Worm (Caenorhabditis elegans): ENCODE results near the gene C25E10.7.

Gene C25E10.7

DNA sequence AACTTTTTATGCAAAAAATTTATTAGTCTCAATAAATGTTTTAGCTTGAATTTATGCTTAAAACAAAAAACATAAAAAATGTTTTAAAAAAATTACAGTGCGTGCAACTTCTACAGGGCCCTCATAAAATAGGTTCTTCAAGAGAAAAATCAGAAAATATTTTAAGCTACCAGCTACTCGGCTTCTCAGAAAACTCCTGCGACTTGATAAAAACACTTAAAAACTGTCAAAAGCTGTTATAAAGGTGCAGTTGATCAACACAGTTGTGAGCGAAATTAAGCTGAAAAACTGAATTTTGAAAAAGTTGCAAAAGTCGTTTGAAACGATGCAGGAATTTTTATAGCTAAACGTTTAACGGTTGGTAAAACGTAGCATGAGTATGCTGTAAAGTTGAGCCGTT lies 37.8 kb upstream of the C25E10.7 start:
- TF ChIP-seq ztf-23 (GFP tag; IDR thresholded peaks at IDR 0.05) (0 out of 2 replicates have a peak, but pooled peaks have one; percentile 7), klf-2 (GFP tag; conservative IDR thresholded peaks at IDR 0.05) (no peak), flt-1 (GFP tag; IDR thresholded peaks at IDR 0.05) (peak; percentile 42; the same call in 1 of the 2 replicates)

ce11 chrV:9085845-9086244 lies 34.8 kb upstream of the C25E10.7 start:
- TF ChIP-seq ztf-29 (GFP tag; IDR thresholded peaks at IDR 0.05) (no peak), cog-1 (tag; optimal IDR thresholded peaks at IDR 0.05) (no peak), ref-1 (GFP tag; conservative IDR thresholded peaks at IDR 0.05) (no peak), med-1 (GFP tag; optimal IDR thresholded peaks at IDR 0.05; ENCODE audit: insufficient read depth) (no peak)

DNA sequence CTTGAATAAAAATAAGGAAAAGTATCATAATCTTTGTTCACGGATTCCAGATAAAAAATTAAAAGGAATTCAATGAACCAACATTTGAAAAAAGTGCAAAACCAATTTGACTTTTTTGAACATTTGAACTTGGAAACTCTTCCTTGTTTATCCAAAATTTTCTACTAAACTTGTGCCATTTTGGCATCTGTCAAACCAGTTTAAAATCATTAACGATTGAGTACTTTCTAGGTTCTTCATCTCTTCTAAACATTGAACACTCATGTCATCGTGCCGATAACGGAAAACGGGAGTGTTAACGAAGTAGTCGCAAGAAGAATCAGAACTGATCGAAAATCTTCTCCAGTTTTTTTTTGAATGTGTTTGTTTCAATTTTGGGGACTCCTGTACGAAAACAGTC lies 33.3 kb upstream of the C25E10.7 start:
- no peak for TF ChIP-seq klf-2 (GFP tag; conservative IDR thresholded peaks at IDR 0.05)
- TF ChIP-seq cog-1 (tag; optimal IDR thresholded peaks at IDR 0.05), result no peak
- TF ChIP-seq tab-1 (GFP tag; IDR thresholded peaks at IDR 0.05), result no peak
- TF ChIP-seq med-1 (GFP tag; optimal IDR thresholded peaks at IDR 0.05; ENCODE audit: insufficient read depth), result no peak
- TF ChIP-seq flt-1 (GFP tag; IDR thresholded peaks at IDR 0.05), result no peak
- no peak for TF ChIP-seq ztf-23 (GFP tag; IDR thresholded peaks at IDR 0.05)
- TF ChIP-seq ref-1 (GFP tag; conservative IDR thresholded peaks at IDR 0.05), result no peak
- TF ChIP-seq T22C8.4 (GFP tag; IDR thresholded peaks at IDR 0.05), result no peak
- TF ChIP-seq ztf-29 (GFP tag; IDR thresholded peaks at IDR 0.05), result no peak

DNA sequence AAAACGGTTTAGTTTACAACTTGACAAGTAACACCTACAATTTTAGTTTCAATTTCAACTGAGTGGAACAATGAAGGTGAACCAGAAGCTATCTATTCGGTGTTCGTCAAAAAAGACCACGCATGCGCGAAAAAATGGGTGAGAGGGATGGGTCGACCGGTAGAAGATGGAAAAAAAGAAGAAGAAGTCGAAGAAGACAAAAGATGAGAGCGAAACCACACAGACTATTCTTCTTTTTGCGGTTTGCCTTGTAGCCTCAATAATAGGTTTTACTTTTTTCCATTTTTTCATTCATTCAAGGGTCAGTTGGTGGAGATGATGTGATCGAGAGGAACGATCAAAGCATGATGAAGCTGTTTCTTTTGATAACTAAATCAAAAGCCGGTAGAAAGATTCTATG lies 31.4 kb upstream of the C25E10.7 start:
- TF ChIP-seq klf-2 (GFP tag; conservative IDR thresholded peaks at IDR 0.05) (no peak), med-1 (GFP tag; optimal IDR thresholded peaks at IDR 0.05; ENCODE audit: insufficient read depth) (no peak), tab-1 (GFP tag; IDR thresholded peaks at IDR 0.05) (no peak), ztf-29 (GFP tag; IDR thresholded peaks at IDR 0.05) (no peak), ref-1 (GFP tag; conservative IDR thresholded peaks at IDR 0.05) (no peak), flt-1 (GFP tag; IDR thresholded peaks at IDR 0.05) (no peak), T22C8.4 (GFP tag; IDR thresholded peaks at IDR 0.05) (no peak), cog-1 (tag; optimal IDR thresholded peaks at IDR 0.05) (no peak), ztf-23 (GFP tag; IDR thresholded peaks at IDR 0.05) (no peak)

- no peak for TF ChIP-seq ref-1 (GFP tag; conservative IDR thresholded peaks at IDR 0.05)
- no peak for TF ChIP-seq ztf-23 (GFP tag; IDR thresholded peaks at IDR 0.05)
- TF ChIP-seq T22C8.4 (GFP tag; IDR thresholded peaks at IDR 0.05), result no peak
- no peak for TF ChIP-seq cog-1 (tag; optimal IDR thresholded peaks at IDR 0.05)
- TF ChIP-seq klf-2 (GFP tag; conservative IDR thresholded peaks at IDR 0.05), result no peak
- no peak for TF ChIP-seq tab-1 (GFP tag; IDR thresholded peaks at IDR 0.05)
- TF ChIP-seq flt-1 (GFP tag; IDR thresholded peaks at IDR 0.05), result no peak
- TF ChIP-seq ztf-29 (GFP tag; IDR thresholded peaks at IDR 0.05), result no peak
- TF ChIP-seq med-1 (GFP tag; optimal IDR thresholded peaks at IDR 0.05; ENCODE audit: insufficient read depth), result no peak
Observed at ce11 chrV:9081410-9081809, 30.4 kb upstream of the C25E10.7 start.

- no peak for TF ChIP-seq tab-1 (GFP tag; IDR thresholded peaks at IDR 0.05)
- TF ChIP-seq ref-1 (GFP tag; conservative IDR thresholded peaks at IDR 0.05), result no peak
- TF ChIP-seq T22C8.4 (GFP tag; IDR thresholded peaks at IDR 0.05), result no peak
- TF ChIP-seq flt-1 (GFP tag; IDR thresholded peaks at IDR 0.05), result no peak
- no peak for TF ChIP-seq klf-2 (GFP tag; conservative IDR thresholded peaks at IDR 0.05)
- no peak for TF ChIP-seq ztf-29 (GFP tag; IDR thresholded peaks at IDR 0.05)
- no peak for TF ChIP-seq ztf-23 (GFP tag; IDR thresholded peaks at IDR 0.05)
- no peak for TF ChIP-seq cog-1 (tag; optimal IDR thresholded peaks at IDR 0.05)
- TF ChIP-seq med-1 (GFP tag; optimal IDR thresholded peaks at IDR 0.05; ENCODE audit: insufficient read depth), result no peak
Observed at ce11 chrV:9079965-9080432, 29.0 kb upstream of the C25E10.7 start.

DNA sequence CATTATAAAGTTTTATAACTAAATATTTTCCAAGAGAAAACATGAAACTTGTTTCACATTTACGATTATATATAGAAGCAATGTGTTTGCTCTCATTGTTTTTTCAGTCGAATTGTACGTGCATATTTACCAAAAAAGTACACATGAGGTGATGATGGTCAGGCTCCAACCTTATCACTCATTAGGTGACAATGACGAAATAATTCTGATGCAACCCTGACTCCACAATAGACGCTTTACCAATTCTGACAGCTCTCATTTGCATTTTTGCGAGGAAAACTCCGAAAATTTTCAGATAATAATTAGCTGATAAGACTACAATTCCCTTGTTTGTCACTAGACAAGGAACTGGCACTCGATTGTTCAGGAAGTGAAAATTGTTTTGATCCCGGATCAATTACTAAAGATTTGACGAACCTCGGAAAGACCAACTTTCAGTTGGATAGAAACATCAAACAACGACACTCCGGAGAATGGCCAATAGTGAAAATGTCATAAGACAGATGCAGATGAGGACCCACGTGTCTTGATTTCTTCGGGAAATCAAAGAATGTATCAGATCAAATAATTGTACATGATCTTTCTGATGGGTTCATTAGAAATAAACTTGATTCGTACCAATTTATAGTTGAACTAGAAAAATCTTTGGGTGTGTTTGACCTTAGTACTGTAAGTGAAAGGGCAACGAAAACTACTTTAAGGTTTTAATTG lies 28.0 kb upstream of the C25E10.7 start:
- TF ChIP-seq ztf-23 (GFP tag; IDR thresholded peaks at IDR 0.05) (no peak), med-1 (GFP tag; optimal IDR thresholded peaks at IDR 0.05; ENCODE audit: insufficient read depth) (no peak), klf-2 (GFP tag; conservative IDR thresholded peaks at IDR 0.05) (no peak), flt-1 (GFP tag; IDR thresholded peaks at IDR 0.05) (no peak), T22C8.4 (GFP tag; IDR thresholded peaks at IDR 0.05) (no peak), ztf-29 (GFP tag; IDR thresholded peaks at IDR 0.05) (no peak), cog-1 (tag; optimal IDR thresholded peaks at IDR 0.05) (no peak), tab-1 (GFP tag; IDR thresholded peaks at IDR 0.05) (no peak), ref-1 (GFP tag; conservative IDR thresholded peaks at IDR 0.05) (no peak)

- TF ChIP-seq klf-2 (GFP tag; conservative IDR thresholded peaks at IDR 0.05), result no peak
- TF ChIP-seq ref-1 (GFP tag; conservative IDR thresholded peaks at IDR 0.05), result no peak
- no peak for TF ChIP-seq tab-1 (GFP tag; IDR thresholded peaks at IDR 0.05)
- TF ChIP-seq med-1 (GFP tag; optimal IDR thresholded peaks at IDR 0.05; ENCODE audit: insufficient read depth), result no peak
- TF ChIP-seq ztf-29 (GFP tag; IDR thresholded peaks at IDR 0.05), result no peak
- TF ChIP-seq ztf-23 (GFP tag; IDR thresholded peaks at IDR 0.05), result no peak
- no peak for TF ChIP-seq T22C8.4 (GFP tag; IDR thresholded peaks at IDR 0.05)
- no peak for TF ChIP-seq cog-1 (tag; optimal IDR thresholded peaks at IDR 0.05)
- TF ChIP-seq flt-1 (GFP tag; IDR thresholded peaks at IDR 0.05), result no peak
Observed at ce11 chrV:9078067-9078581, 27.1 kb upstream of the C25E10.7 start.

DNA sequence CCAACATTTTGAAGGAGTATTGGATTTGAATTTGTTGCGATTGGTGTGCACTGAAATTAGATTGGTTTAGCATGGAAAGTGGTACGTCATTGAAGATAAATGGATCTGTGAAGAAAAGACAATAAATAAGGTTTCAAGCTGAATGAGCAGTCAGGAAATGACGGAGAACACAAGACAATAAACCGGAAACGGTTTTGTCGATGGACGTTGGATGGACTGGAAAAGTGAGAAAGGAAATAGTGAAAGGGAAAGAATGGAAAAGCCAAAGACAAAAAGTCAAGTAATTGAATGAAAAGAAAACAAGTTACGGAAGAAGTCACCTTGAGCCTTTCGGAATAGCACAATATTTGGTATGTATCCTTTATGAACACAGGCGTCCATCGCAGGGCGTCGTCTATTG lies 25.3 kb upstream of the C25E10.7 start, which contains the start of gene T27E4.7:
Gene T27E4.7, minus strand, starts transcription at position 50 of the 400 bp plus-strand sequence.
- TF ChIP-seq T22C8.4 (GFP tag; IDR thresholded peaks at IDR 0.05) (no peak), cog-1 (tag; optimal IDR thresholded peaks at IDR 0.05) (no peak)

- TF ChIP-seq T22C8.4 (GFP tag; IDR thresholded peaks at IDR 0.05) (no peak), cog-1 (tag; optimal IDR thresholded peaks at IDR 0.05) (no peak), klf-2 (GFP tag; conservative IDR thresholded peaks at IDR 0.05) (no peak), ztf-29 (GFP tag; IDR thresholded peaks at IDR 0.05) (no peak), flt-1 (GFP tag; IDR thresholded peaks at IDR 0.05) (no peak), ref-1 (GFP tag; conservative IDR thresholded peaks at IDR 0.05) (no peak), ztf-23 (GFP tag; IDR thresholded peaks at IDR 0.05) (no peak)
Observed at ce11 chrV:9075827-9076226, 24.8 kb upstream of the C25E10.7 start.
